Fruit fly (Drosophila melanogaster) whole organism, embryonic: ENCODE data around the gene GluProRS.
A peak's percentile ranks its signal among the peaks of the same experiment; 100 is the strongest.

Experiments
- Adf1 ChIP-seq: fragments of 200-800 bp; sonication (Bioruptor generic); IDR thresholded peaks from 2 replicates; pipeline ENCODE4 v1.3.6; 2022; ENCODE audit warnings: missing biosample characterization, missing genetic modification characterization
- Atf-2 ChIP-seq: fragments of 200-800 bp; sonication (Bioruptor generic); optimal IDR thresholded peaks from 2 replicates; lab custom pipeline; 2016; ENCODE audit warnings: missing biosample characterization, missing genetic modification characterization
- B-H1 ChIP-seq: fragments of 200-800 bp; sonication (Bioruptor generic); IDR thresholded peaks from 3 replicates; pipeline ENCODE4 v1.3.6; 2022; ENCODE audit warnings: missing biosample characterization, missing genetic modification characterization
- BEAF-32 ChIP-seq: fragments of 200-800 bp; sonication (Bioruptor generic); optimal IDR thresholded peaks from 3 replicates; lab custom pipeline; 2017; ENCODE audit warnings: missing biosample characterization, missing genetic modification characterization, mild to moderate bottlenecking, moderate library complexity, missing genetic modification reagents
- Bgb ChIP-seq: fragments of 200-800 bp; sonication (Bioruptor generic); IDR thresholded peaks from 2 replicates; pipeline ENCODE4 v1.3.6; 2022; ENCODE audit warnings: missing biosample characterization, missing genetic modification characterization; ENCODE audit not compliant: partially characterized antibody
- CG10267 ChIP-seq: fragments of 200-800 bp; sonication (Bioruptor generic); optimal IDR thresholded peaks from 2 replicates; lab custom pipeline; 2018; ENCODE audit warnings: missing biosample characterization, mild to moderate bottlenecking, missing genetic modification characterization, moderate library complexity
- CG11247 ChIP-seq: fragments of 200-800 bp; sonication (Bioruptor generic); IDR thresholded peaks from 2 replicates; pipeline ENCODE4 v1.3.6; 2022; ENCODE audit warnings: missing biosample characterization, missing genetic modification characterization
- CG11695 ChIP-seq: fragments of 200-800 bp; sonication (Bioruptor generic); IDR thresholded peaks from 3 replicates; pipeline ENCODE4 v1.3.6; 2022; ENCODE audit warnings: missing biosample characterization, missing genetic modification characterization
- CG11696 ChIP-seq: fragments of 200-800 bp; sonication (Bioruptor generic); IDR thresholded peaks from 2 replicates; pipeline ENCODE4 v1.3.6; 2022; ENCODE audit warnings: missing biosample characterization, missing genetic modification characterization
- CG15514 ChIP-seq: fragments of 200-800 bp; sonication (Bioruptor generic); optimal IDR thresholded peaks from 3 replicates; lab custom pipeline; 2017; ENCODE audit warnings: missing biosample characterization, missing genetic modification characterization, mild to moderate bottlenecking, moderate library complexity, missing genetic modification reagents
- CG1602 ChIP-seq: fragments of 200-800 bp; sonication (Bioruptor generic); optimal IDR thresholded peaks from 3 replicates; lab custom pipeline; 2016; ENCODE audit warnings: missing biosample characterization, missing genetic modification characterization
- CG1603 ChIP-seq: fragments of 200-800 bp; sonication (Bioruptor generic); optimal IDR thresholded peaks from 2 replicates; lab custom pipeline; 2019; ENCODE audit warnings: missing biosample characterization, mild to moderate bottlenecking, missing genetic modification characterization, moderate library complexity
- CG16815 ChIP-seq: fragments of 200-800 bp; sonication (Bioruptor generic); optimal IDR thresholded peaks from 3 replicates; lab custom pipeline; 2017; ENCODE audit warnings: missing biosample characterization, mild to moderate bottlenecking, missing genetic modification characterization
- CG17359 ChIP-seq: fragments of 200-800 bp; sonication (Bioruptor generic); optimal IDR thresholded peaks from 3 replicates; lab custom pipeline; 2018; ENCODE audit warnings: missing biosample characterization, mild to moderate bottlenecking, missing genetic modification characterization, moderate library complexity
- CG17385 ChIP-seq: fragments of 200-800 bp; sonication (Bioruptor generic); optimal IDR thresholded peaks from 3 replicates; lab custom pipeline; 2018; ENCODE audit warnings: missing biosample characterization, mild to moderate bottlenecking, missing genetic modification characterization
- CG1832 ChIP-seq: fragments of 200-800 bp; sonication (Bioruptor generic); optimal IDR thresholded peaks from 2 replicates; lab custom pipeline; 2017; ENCODE audit warnings: missing biosample characterization, mild to moderate bottlenecking, missing genetic modification characterization, inconsistent platforms
- CG30020 ChIP-seq: fragments of 200-800 bp; optimal IDR thresholded peaks from 2 replicates; lab custom pipeline; 2019; ENCODE audit warnings: missing biosample characterization, mild to moderate bottlenecking, missing genetic modification characterization, moderate library complexity
- CG7556 ChIP-seq: fragments of 200-800 bp; sonication (Bioruptor generic); optimal IDR thresholded peaks from 2 replicates; lab custom pipeline; 2017; ENCODE audit warnings: missing biosample characterization, mild to moderate bottlenecking, missing genetic modification characterization
- CG8388 ChIP-seq: fragments of 200-800 bp; sonication (Bioruptor generic); optimal IDR thresholded peaks from 2 replicates; lab custom pipeline; 2019; ENCODE audit warnings: missing biosample characterization, mild to moderate bottlenecking, missing genetic modification characterization, moderate library complexity
- CG8944 ChIP-seq: fragments of 200-800 bp; sonication (Bioruptor generic); optimal IDR thresholded peaks from 3 replicates; lab custom pipeline; 2016; ENCODE audit warnings: missing biosample characterization, missing genetic modification characterization
- CG9727 ChIP-seq: fragments of 200-800 bp; sonication (Bioruptor generic); optimal IDR thresholded peaks from 3 replicates; lab custom pipeline; 2017; ENCODE audit warnings: missing biosample characterization, mild to moderate bottlenecking, missing genetic modification characterization
- CG9932 ChIP-seq: fragments of 200-800 bp; sonication (Bioruptor generic); IDR thresholded peaks from 2 replicates; pipeline ENCODE4 v1.3.6; 2022; ENCODE audit warnings: missing biosample characterization, missing genetic modification characterization
- Chrac-16 ChIP-seq: fragments of 200-800 bp; sonication (Bioruptor generic); optimal IDR thresholded peaks from 3 replicates; lab custom pipeline; 2016; ENCODE audit warnings: missing biosample characterization, missing genetic modification characterization
- Dip2 ChIP-seq: fragments of 200-800 bp; sonication (Bioruptor generic); IDR thresholded peaks from 2 replicates; pipeline ENCODE4 v1.3.6; 2022; ENCODE audit warnings: missing biosample characterization, missing genetic modification characterization
- HHEX ChIP-seq: fragments of 200-800 bp; sonication (Bioruptor generic); optimal IDR thresholded peaks from 3 replicates; lab custom pipeline; 2017; ENCODE audit warnings: missing biosample characterization, mild to moderate bottlenecking, missing genetic modification characterization, missing genetic modification reagents
- HLH4C ChIP-seq: fragments of 200-800 bp; sonication (Bioruptor generic); IDR thresholded peaks from 3 replicates; pipeline ENCODE4 v1.3.6; 2022; ENCODE audit warnings: missing biosample characterization, missing genetic modification characterization; ENCODE audit not compliant: partially characterized antibody
- Jarid2 ChIP-seq: fragments of 200-800 bp; sonication (Bioruptor generic); optimal IDR thresholded peaks from 3 replicates; lab custom pipeline; 2017; ENCODE audit warnings: mild to moderate bottlenecking, missing biosample characterization, missing genetic modification reagents, missing genetic modification characterization
- Lhr ChIP-seq: fragments of 200-800 bp; sonication (Bioruptor generic); optimal IDR thresholded peaks from 3 replicates; lab custom pipeline; 2017; ENCODE audit warnings: mild to moderate bottlenecking, missing biosample characterization, missing genetic modification reagents, missing genetic modification characterization
- NC2α ChIP-seq: fragments of 200-800 bp; sonication (Bioruptor generic); optimal IDR thresholded peaks from 2 replicates; lab custom pipeline; 2016; ENCODE audit warnings: missing biosample characterization, missing genetic modification characterization
- NC2β ChIP-seq: fragments of 200-800 bp; sonication (Bioruptor generic); optimal IDR thresholded peaks from 2 replicates; lab custom pipeline; 2016; ENCODE audit warnings: missing biosample characterization, missing genetic modification characterization
- NFAT ChIP-seq: fragments of 200-800 bp; sonication (Bioruptor generic); IDR thresholded peaks from 2 replicates; pipeline ENCODE4 v1.3.6; 2022; ENCODE audit warnings: missing biosample characterization, missing genetic modification characterization
- Opbp ChIP-seq: fragments of 200-800 bp; sonication (Bioruptor generic); IDR thresholded peaks from 3 replicates; pipeline ENCODE4 v1.3.6; 2022; ENCODE audit warnings: missing biosample characterization, missing genetic modification characterization; ENCODE audit not compliant: partially characterized antibody
- Usf ChIP-seq: fragments of 200-800 bp; sonication (Bioruptor generic); optimal IDR thresholded peaks from 2 replicates; lab custom pipeline; 2017; ENCODE audit warnings: missing genotype, missing biosample characterization, missing genetic modification characterization
- al ChIP-seq: fragments of 200-800 bp; sonication (Bioruptor generic); IDR thresholded peaks from 2 replicates; pipeline ENCODE4 v1.3.6; 2022; ENCODE audit warnings: missing biosample characterization, missing genetic modification characterization
- bcd ChIP-seq: fragments of 200-800 bp; sonication (Bioruptor generic); optimal IDR thresholded peaks from 2 replicates; lab custom pipeline; 2017; ENCODE audit warnings: missing biosample characterization, mild to moderate bottlenecking, missing genetic modification characterization
- cad ChIP-seq: fragments of >200 bp; optimal IDR thresholded peaks from 2 replicates; lab custom pipeline; 2017; ENCODE audit warnings: missing biosample characterization, missing genetic modification characterization
- ci ChIP-seq: fragments of 200-800 bp; sonication (Bioruptor generic); IDR thresholded peaks from 3 replicates; pipeline ENCODE4 v1.3.6; 2022; ENCODE audit warnings: missing biosample characterization, missing genetic modification characterization
- crp ChIP-seq, 2 experiments: fragments of 200-800 bp; sonication (Bioruptor generic); optimal IDR thresholded peaks; 2 replicates in 1 of 2; 3 replicates in 1 of 2; lab custom pipeline; 2017; ENCODE audit warnings: missing biosample characterization in 2 of 2, missing genetic modification characterization in 2 of 2, mild to moderate bottlenecking in 1 of 2, moderate library complexity in 1 of 2
- gcm ChIP-seq: fragments of 200-800 bp; sonication (Bioruptor generic); optimal IDR thresholded peaks from 2 replicates; lab custom pipeline; 2019; ENCODE audit warnings: missing biosample characterization, mild to moderate bottlenecking, missing genetic modification characterization, moderate library complexity
- pan ChIP-seq, 4 experiments: fragments of >200 bp in 3 of 4; fragments of 200-800 bp in 1 of 4; sonication (Bioruptor generic) in 1 of 4; optimal IDR thresholded peaks in 3 of 4; IDR thresholded peaks in 1 of 4; 2 replicates each; pipeline versions ENCODE4 v1.3.6 to Lab custom; 2017 to 2022; ENCODE audit warnings: missing biosample characterization in 2 of 4, missing genetic modification characterization in 2 of 4, mixed read lengths in 1 of 4
- pzg ChIP-seq: fragments of 200-800 bp; sonication (Bioruptor generic); optimal IDR thresholded peaks from 3 replicates; lab custom pipeline; 2018; ENCODE audit warnings: missing biosample characterization, mild to moderate bottlenecking, missing genetic modification characterization, moderate library complexity
- scrt ChIP-seq: fragments of 200-800 bp; sonication (Bioruptor generic); optimal IDR thresholded peaks from 2 replicates; lab custom pipeline; 2018; ENCODE audit warnings: missing biosample characterization, mild to moderate bottlenecking, missing genetic modification characterization, moderate library complexity
- sob ChIP-seq: fragments of 200-800 bp; sonication (Bioruptor generic); IDR thresholded peaks from 2 replicates; pipeline ENCODE4 v1.3.6; 2022; ENCODE audit warnings: missing biosample characterization, missing genetic modification characterization
- sqz ChIP-seq: fragments of 200-800 bp; sonication (Bioruptor generic); optimal IDR thresholded peaks from 3 replicates; lab custom pipeline; 2018; ENCODE audit warnings: missing biosample characterization, mild to moderate bottlenecking, missing genetic modification characterization
- vvl ChIP-seq: fragments of 200-800 bp; sonication (Bioruptor generic); IDR thresholded peaks from 2 replicates; pipeline ENCODE4 v1.3.6; 2022; ENCODE audit warnings: missing biosample characterization, missing genetic modification characterization
- yki ChIP-seq: fragments of >200 bp; optimal IDR thresholded peaks from 3 replicates; lab custom pipeline; 2018
- zfh1 ChIP-seq: fragments of 200-800 bp; sonication (Bioruptor generic); IDR thresholded peaks from 3 replicates; pipeline ENCODE4 v1.3.6; 2022; ENCODE audit warnings: missing biosample characterization, missing genetic modification characterization

GluProRS gene

DNA sequence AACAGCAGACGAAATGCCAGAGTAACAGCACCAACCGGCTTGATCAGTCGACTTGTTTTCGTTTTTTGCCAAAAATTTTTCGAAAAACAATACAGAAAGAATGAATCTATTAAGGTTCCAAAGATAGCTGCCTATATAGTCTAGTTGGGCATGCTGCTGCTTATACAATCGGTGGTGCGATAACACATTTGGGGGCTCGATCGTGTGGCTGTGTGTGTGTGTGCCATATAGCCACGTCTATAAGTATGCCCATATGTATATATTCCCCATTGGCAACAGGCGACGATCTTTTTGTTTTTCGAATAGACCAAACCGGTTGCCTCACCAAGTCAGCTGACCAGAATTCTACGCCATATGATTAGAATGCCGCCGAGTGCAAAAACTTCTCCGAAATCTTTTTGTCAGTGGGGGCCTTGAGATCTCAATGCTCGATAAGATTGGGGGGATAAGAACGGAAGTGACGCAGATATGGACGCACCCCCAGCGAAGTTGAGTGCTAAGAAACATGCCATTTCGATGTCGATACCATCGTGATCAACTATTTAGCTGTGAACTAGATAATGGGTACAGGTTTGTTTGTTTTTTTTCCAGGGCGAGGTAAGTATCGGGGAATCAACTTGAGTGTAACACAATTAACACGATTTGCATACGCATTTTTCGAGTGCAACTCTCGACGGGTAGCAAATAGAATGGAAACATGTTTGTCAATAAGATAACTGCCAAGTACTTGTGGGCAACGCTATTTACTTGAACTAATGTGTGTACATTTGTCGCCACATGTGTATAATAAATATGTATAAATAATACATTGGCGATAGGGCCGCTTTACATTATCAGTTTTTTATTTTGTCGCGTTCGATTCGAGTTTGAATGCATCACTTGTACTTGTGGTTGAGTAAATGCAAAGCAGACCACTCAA is 18.0 kb downstream of the GluProRS start (continued):
- TF ChIP-seq scrt (GFP tag; lab: Kevin White, UChicago) (peak; percentile 61), CG1832 (GFP tag; lab: Kevin White, UChicago) (no peak), crp (GFP tag; optimal IDR thresholded peaks at IDR 0.05; lab: Kevin White, UChicago) (peak in 1 of 2 experiments; percentile 2), CG1602 (GFP tag; lab: Kevin White, UChicago) (peak; percentile 84), CG17359 (tag; lab: Kevin White, UChicago) (peak; percentile 93), CG9727 (peak; percentile 86), CG11695 (GFP tag; lab: Robert Waterston, UW) (peak; percentile 85), NC2β (GFP tag; lab: Kevin White, UChicago) (peak; percentile 81), CG30020 (tag; lab: Kevin White, UChicago) (peak; percentile 10), NC2α (peak; percentile 60), Usf (GFP tag; lab: Kevin White, UChicago) (no peak), CG8388 (GFP tag; lab: Kevin White, UChicago) (peak; percentile 51), bcd (GFP tag; lab: Kevin White, UChicago) (peak; percentile 76), HLH4C (GFP tag; lab: Robert Waterston, UW) (no peak), NFAT (peak; percentile 51), Adf1 (no peak; the same call in 1 of the 2 replicates), CG17385 (GFP tag; lab: Kevin White, UChicago) (peak; percentile 79), CG7556 (GFP tag; lab: Kevin White, UChicago) (peak; percentile 86), Lhr (GFP tag; lab: Kevin White, UChicago) (peak; percentile 88), gcm (peak; percentile 89), yki (no peak), sqz (GFP tag; lab: Kevin White, UChicago) (peak; percentile 71), CG1603 (tag; lab: Kevin White, UChicago) (peak; percentile 86), vvl (GFP tag; lab: Robert Waterston, UW) (peak; percentile 72), Bgb (GFP tag; lab: Robert Waterston, UW) (no peak), Atf-2 (GFP tag; lab: Kevin White, UChicago) (peak; percentile 44), CG15514 (peak; percentile 80), CG11247 (GFP tag; lab: Robert Waterston, UW) (peak; percentile 78), CG9932 (GFP tag; lab: Robert Waterston, UW) (peak; percentile 28; the same call in 1 of the 2 replicates), CG8944 (GFP tag; lab: Kevin White, UChicago) (peak; percentile 19), Dip2 (GFP tag; lab: Robert Waterston, UW) (no peak), Opbp (GFP tag; lab: Robert Waterston, UW) (no peak), sob (peak; percentile 87), pzg (GFP tag; lab: Kevin White, UChicago) (no peak), CG10267 (tag; lab: Kevin White, UChicago) (peak; percentile 63), BEAF-32 (GFP tag; lab: Kevin White, UChicago) (no peak), pan (optimal IDR thresholded peaks at IDR 0.05; lab: Kevin White, UChicago) (no peak), pan (GFP tag; optimal IDR thresholded peaks at IDR 0.05 in 1 of 2, IDR thresholded peaks at IDR 0.05 in 1 of 2) (peak in 1 of 2 experiments; percentile 82), al (GFP tag; lab: Robert Waterston, UW) (no peak; the same call in 1 of the 2 replicates), CG16815 (peak; percentile 28), ci (GFP tag; lab: Robert Waterston, UW) (peak; percentile 89), Jarid2 (GFP tag; lab: Kevin White, UChicago) (peak; percentile 66), Chrac-16 (GFP tag; lab: Kevin White, UChicago) (peak; percentile 20), cad (GFP tag; lab: Kevin White, UChicago) (no peak), B-H1 (GFP tag; lab: Robert Waterston, UW) (peak; percentile 63; the same call in 2 of the 3 replicates), HHEX (peak; percentile 88), CG11696 (GFP tag; lab: Robert Waterston, UW) (peak; percentile 70), zfh1 (GFP tag; lab: Robert Waterston, UW) (peak; percentile 87)
